Worm (Caenorhabditis elegans) whole organism, L1 larva: Measurements from ENCODE around the gene Y55D5A.1.

ENCODE experiments used
- F16B12.6 ChIP-seq: fragments of 150-350 bp; optimal IDR thresholded peaks from 2 replicates; lab custom pipeline; 2014; ENCODE audit warnings: missing biosample characterization, missing genetic modification characterization
- blmp-1 ChIP-seq: fragments of 150-350 bp; optimal IDR thresholded peaks from 2 replicates; lab custom pipeline; 2014; ENCODE audit warnings: missing biosample characterization, missing genetic modification characterization
- ceh-82 ChIP-seq, 3 experiments: fragments of 150-350 bp in 1 of 3; sonication (generic microtip) in 2 of 3; optimal IDR thresholded peaks; 2 replicates each; lab custom pipeline; 2014 to 2017; ENCODE audit warnings: missing biosample characterization in 3 of 3, missing genetic modification characterization in 3 of 3
- ceh-90 ChIP-seq: sonication (generic microtip); optimal IDR thresholded peaks from 2 replicates; lab custom pipeline; 2016; ENCODE audit warnings: missing genetic modification characterization, missing compliant biosample characterization
- dpl-1 ChIP-seq, 3 experiments: fragments of 150-350 bp in 2 of 3; sonication (generic microtip) in 1 of 3; optimal IDR thresholded peaks; 2 replicates each; lab custom pipeline; 2014 to 2017; ENCODE audit warnings: missing biosample characterization in 3 of 3, missing genetic modification characterization in 3 of 3, missing genetic modification reagents in 3 of 3
- efl-1 ChIP-seq, 4 experiments: fragments of 150-350 bp; optimal IDR thresholded peaks in 3 of 4; peaks in 1 of 4; 1 replicate in 1 of 4; 2 replicates in 3 of 4; lab custom pipeline; 2014; ENCODE audit warnings: missing biosample characterization in 2 of 4, missing genetic modification characterization in 2 of 4, missing genetic modification reagents in 2 of 4
- elt-2 ChIP-seq: sonication (generic microtip); optimal IDR thresholded peaks from 2 replicates; lab custom pipeline; 2016; ENCODE audit warnings: missing genetic modification characterization, mild to moderate bottlenecking, inconsistent platforms, missing compliant biosample characterization, missing genetic modification reagents
- elt-3 ChIP-seq, 6 experiments: fragments of 150-350 bp in 1 of 6; sonication (generic microtip); optimal IDR thresholded peaks; 2 replicates each; lab custom pipeline; 2017 to 2018; ENCODE audit warnings: missing biosample characterization in 6 of 6, missing genetic modification characterization in 6 of 6, inconsistent platforms in 1 of 6
- hpl-2 ChIP-seq: fragments of 150-350 bp; optimal IDR thresholded peaks from 2 replicates; lab custom pipeline; 2014; ENCODE audit warnings: missing biosample characterization, missing genetic modification reagents, missing genetic modification characterization
- lin-14 ChIP-seq: fragments of 200-800 bp; sonication (Bioruptor generic); optimal IDR thresholded peaks from 2 replicates; lab custom pipeline; 2018; ENCODE audit warnings: mild to moderate bottlenecking, missing genetic modification characterization, moderate library complexity, missing compliant biosample characterization
- lin-15B ChIP-seq: fragments of 150-350 bp; sonication (generic microtip); optimal IDR thresholded peaks from 3 replicates; lab custom pipeline; 2014; ENCODE audit warnings: missing biosample characterization, missing genetic modification characterization
- lin-35 ChIP-seq, 2 experiments: fragments of 150-350 bp; optimal IDR thresholded peaks; 2 replicates each; lab custom pipeline; 2014; ENCODE audit warnings: missing biosample characterization in 2 of 2, missing genetic modification characterization in 2 of 2, missing genetic modification reagents in 2 of 2
- lir-3 ChIP-seq: sonication (generic microtip); optimal IDR thresholded peaks from 2 replicates; lab custom pipeline; 2016; ENCODE audit warnings: mild to moderate bottlenecking, missing genetic modification characterization, moderate library complexity, missing compliant biosample characterization; ENCODE audit not compliant: poor library complexity
- lsy-2 ChIP-seq, 2 experiments: fragments of 150-350 bp; optimal IDR thresholded peaks; 2 replicates each; lab custom pipeline; 2014; ENCODE audit warnings: missing biosample characterization in 2 of 2, missing genetic modification characterization in 2 of 2
- mep-1 ChIP-seq: fragments of 150-350 bp; optimal IDR thresholded peaks from 2 replicates; lab custom pipeline; 2014; ENCODE audit warnings: missing biosample characterization, missing genetic modification characterization
- nhr-47 ChIP-seq: sonication (generic microtip); optimal IDR thresholded peaks from 2 replicates; lab custom pipeline; 2016; ENCODE audit warnings: mild to moderate bottlenecking, missing genetic modification characterization, moderate library complexity, missing compliant biosample characterization
- nhr-77 ChIP-seq: fragments of 150-350 bp; optimal IDR thresholded peaks from 2 replicates; lab custom pipeline; 2014; ENCODE audit warnings: missing biosample characterization, missing genetic modification characterization
- nhr-84 ChIP-seq: sonication (generic microtip); optimal IDR thresholded peaks from 2 replicates; lab custom pipeline; 2017; ENCODE audit warnings: missing biosample characterization, missing genetic modification characterization
- nhr-85 ChIP-seq: sonication (generic microtip); peaks from one replicate; lab custom pipeline; 2016; ENCODE audit warnings: missing genetic modification characterization, inconsistent platforms, missing compliant biosample characterization
- skn-1 ChIP-seq: fragments of 150-350 bp; optimal IDR thresholded peaks from 2 replicates; lab custom pipeline; 2014; ENCODE audit warnings: missing biosample characterization, missing genetic modification characterization
- snu-23 ChIP-seq: sonication (generic microtip); optimal IDR thresholded peaks from 2 replicates; lab custom pipeline; 2016; ENCODE audit warnings: missing genetic modification characterization, missing compliant biosample characterization
- tbx-2 ChIP-seq: sonication (generic microtip); optimal IDR thresholded peaks from 2 replicates; lab custom pipeline; 2016; ENCODE audit warnings: missing genetic modification characterization, missing compliant biosample characterization
- zip-4 ChIP-seq: fragments of 200-800 bp; sonication (Bioruptor generic); optimal IDR thresholded peaks from 2 replicates; lab custom pipeline; 2018; ENCODE audit warnings: mild to moderate bottlenecking, missing genetic modification characterization, moderate library complexity, missing compliant biosample characterization

The Y55D5A.1 gene

DNA sequence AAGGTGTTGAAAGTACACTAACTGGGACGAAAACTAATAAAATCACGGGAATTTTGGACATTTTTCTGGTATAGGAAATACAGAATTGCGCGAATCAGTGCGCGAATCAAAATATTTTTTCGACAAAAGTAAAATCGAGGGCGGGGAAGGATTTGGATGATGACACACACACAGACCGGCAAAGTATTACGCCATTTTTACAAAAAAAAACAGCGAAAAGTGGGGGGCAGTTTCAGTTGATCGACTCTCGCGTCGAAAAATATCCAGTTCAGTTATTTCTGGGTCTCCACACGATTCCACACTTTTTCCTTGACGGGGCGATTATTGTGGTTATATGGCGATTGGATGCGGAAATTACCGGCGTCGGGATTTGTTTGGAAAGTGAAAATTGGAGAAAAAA, 36.1 kb upstream of the Y55D5A.1 start, which contains the start of gene H05C05.4:
H05C05.4 (minus strand) TSS at position 101 of the 400 bp plus-strand sequence.
- TF ChIP-seq tbx-2 (tag; lab: Kevin White, UChicago) (no peak), blmp-1 (tag; lab: Kevin White, UChicago) (peak; percentile 65)
- TF ChIP-seq, all 84 proteins: peak for 1

- no peak for TF ChIP-seq elt-3 (tag; optimal IDR thresholded peaks at IDR 0.05; lab: Kevin White, UChicago)
- no peak for TF ChIP-seq efl-1 (optimal IDR thresholded peaks at IDR 0.05; lab: Kevin White, UChicago)
- peak in 1 of 2 experiments; percentile 71 for TF ChIP-seq efl-1 (GFP tag; optimal IDR thresholded peaks at IDR 0.05 in 1 of 2; lab: Kevin White, UChicago)
Observed at ce11 chrIII:2946626-2947168, 35.5 kb upstream of the Y55D5A.1 start, which contains the start of gene H05C05.1. Gene H05C05.1, plus strand, starts transcription at chrIII:2947118.

- TF ChIP-seq nhr-47 (tag; lab: Kevin White, UChicago) (no peak), F16B12.6 (tag; lab: Kevin White, UChicago) (peak; percentile 9), tbx-2 (tag; lab: Kevin White, UChicago) (peak; percentile 17), lin-15B (tag; lab: Kevin White, UChicago) (no peak), mep-1 (tag; lab: Kevin White, UChicago) (peak; percentile 57), snu-23 (peak; percentile 45), ceh-82 (tag; optimal IDR thresholded peaks at IDR 0.05; lab: Kevin White, UChicago) (peak in 1 of 3 experiments; percentile 25), lin-14 (GFP tag; lab: Kevin White, UChicago) (peak; percentile 79), zip-4 (GFP tag; lab: Kevin White, UChicago) (no peak), nhr-85 (tag; lab: Kevin White, UChicago) (peak; percentile 29), blmp-1 (tag; lab: Kevin White, UChicago) (peak; percentile 13), dpl-1 (GFP tag; optimal IDR thresholded peaks at IDR 0.05; lab: Kevin White, UChicago) (peak in 2 of 3 experiments; percentile 32 to 34), efl-1 (optimal IDR thresholded peaks at IDR 0.05; lab: Kevin White, UChicago) (peak; percentile 64 to 68), efl-1 (GFP tag; optimal IDR thresholded peaks at IDR 0.05 in 1 of 2; lab: Kevin White, UChicago) (peak in 1 of 2 experiments; percentile 32), lsy-2 (tag; optimal IDR thresholded peaks at IDR 0.05; lab: Kevin White, UChicago) (peak; percentile 25 to 30), lin-35 (GFP tag; optimal IDR thresholded peaks at IDR 0.05; lab: Kevin White, UChicago) (peak; percentile 20 to 28), nhr-84 (tag; lab: Kevin White, UChicago) (no peak)
Observed at ce11 chrIII:2947251-2947650, 35.0 kb upstream of the Y55D5A.1 start.

DNA sequence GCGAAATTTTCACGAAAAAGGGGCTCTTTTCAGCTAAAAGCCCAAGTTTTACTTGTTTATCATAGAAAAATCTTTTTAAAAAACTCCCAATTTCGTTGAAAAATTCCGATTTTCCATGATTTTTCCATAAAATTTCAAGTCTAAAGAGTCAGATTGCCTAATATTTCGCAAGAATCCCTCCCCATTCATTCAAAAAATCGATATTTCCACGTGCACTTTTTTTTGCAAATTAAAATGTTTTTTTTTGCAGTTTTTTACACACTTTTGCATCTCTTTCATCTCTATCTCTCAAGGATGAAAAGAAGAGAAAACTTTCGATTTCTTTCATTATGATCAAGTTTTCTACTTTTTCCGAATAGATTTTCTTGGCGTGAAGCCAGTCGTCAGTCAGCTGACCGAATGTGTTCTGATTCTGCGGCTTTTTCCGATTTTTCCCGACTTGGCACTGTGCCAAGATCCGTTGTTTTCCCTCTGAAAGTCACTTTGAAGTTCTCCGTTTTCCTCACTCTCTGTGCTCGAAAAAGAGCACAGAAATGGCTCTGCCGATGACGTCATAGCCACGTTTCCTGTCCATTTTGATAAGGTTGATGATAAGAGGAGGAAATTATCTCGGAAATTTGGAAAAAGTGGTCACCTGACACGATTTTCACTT, 33.8 kb upstream of the Y55D5A.1 start:
- TF ChIP-seq lin-35 (GFP tag; optimal IDR thresholded peaks at IDR 0.05; lab: Kevin White, UChicago): peak in 1 of 2 experiments; percentile 10
- TF ChIP-seq lir-3 (tag; lab: Kevin White, UChicago): no peak
- TF ChIP-seq hpl-2 (GFP tag; lab: Kevin White, UChicago): no peak
- peak; percentile 99 for TF ChIP-seq blmp-1 (tag; lab: Kevin White, UChicago)
- TF ChIP-seq elt-2 (tag; lab: Kevin White, UChicago): peak; percentile 93
- TF ChIP-seq mep-1 (tag; lab: Kevin White, UChicago): peak; percentile 20
- TF ChIP-seq skn-1 (tag; lab: Kevin White, UChicago): peak; percentile 54
- peak in 1 of 2 experiments; percentile 19 for TF ChIP-seq lsy-2 (tag; optimal IDR thresholded peaks at IDR 0.05; lab: Kevin White, UChicago)
- TF ChIP-seq elt-3 (tag; optimal IDR thresholded peaks at IDR 0.05; lab: Kevin White, UChicago): peak in 1 of 6 experiments; percentile 16
- no peak for TF ChIP-seq efl-1 (optimal IDR thresholded peaks at IDR 0.05; lab: Kevin White, UChicago)
- peak in 1 of 2 experiments; percentile 38 for TF ChIP-seq efl-1 (GFP tag; optimal IDR thresholded peaks at IDR 0.05 in 1 of 2; lab: Kevin White, UChicago)
- peak; percentile 54 for TF ChIP-seq nhr-85 (tag; lab: Kevin White, UChicago)
- no peak for TF ChIP-seq nhr-77 (tag; lab: Kevin White, UChicago)

DNA sequence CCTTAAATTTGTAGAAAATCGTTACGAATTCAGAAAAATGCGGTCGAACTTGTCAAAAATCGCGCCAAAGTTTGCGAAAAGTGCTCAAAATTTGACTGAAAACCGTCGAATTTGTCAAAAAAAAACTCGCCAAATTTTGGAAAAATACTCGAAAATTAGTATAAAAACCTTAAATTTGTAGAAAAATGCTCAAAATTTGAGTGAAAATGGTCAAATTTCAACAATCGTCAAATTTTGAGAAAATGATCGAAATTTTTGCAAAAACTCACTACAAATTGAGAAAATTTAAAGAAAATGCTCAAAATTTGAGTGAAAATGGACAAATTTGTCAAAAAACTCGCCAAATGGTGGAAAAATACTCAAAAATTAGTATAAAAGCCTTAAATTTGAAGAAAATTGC, 29.8 kb upstream of the Y55D5A.1 start:
- TF ChIP-seq ceh-90 (tag; lab: Kevin White, UChicago) (no peak), efl-1 (optimal IDR thresholded peaks at IDR 0.05; lab: Kevin White, UChicago) (no peak), efl-1 (GFP tag; optimal IDR thresholded peaks at IDR 0.05 in 1 of 2; lab: Kevin White, UChicago) (peak in 1 of 2 experiments; percentile 5)

DNA sequence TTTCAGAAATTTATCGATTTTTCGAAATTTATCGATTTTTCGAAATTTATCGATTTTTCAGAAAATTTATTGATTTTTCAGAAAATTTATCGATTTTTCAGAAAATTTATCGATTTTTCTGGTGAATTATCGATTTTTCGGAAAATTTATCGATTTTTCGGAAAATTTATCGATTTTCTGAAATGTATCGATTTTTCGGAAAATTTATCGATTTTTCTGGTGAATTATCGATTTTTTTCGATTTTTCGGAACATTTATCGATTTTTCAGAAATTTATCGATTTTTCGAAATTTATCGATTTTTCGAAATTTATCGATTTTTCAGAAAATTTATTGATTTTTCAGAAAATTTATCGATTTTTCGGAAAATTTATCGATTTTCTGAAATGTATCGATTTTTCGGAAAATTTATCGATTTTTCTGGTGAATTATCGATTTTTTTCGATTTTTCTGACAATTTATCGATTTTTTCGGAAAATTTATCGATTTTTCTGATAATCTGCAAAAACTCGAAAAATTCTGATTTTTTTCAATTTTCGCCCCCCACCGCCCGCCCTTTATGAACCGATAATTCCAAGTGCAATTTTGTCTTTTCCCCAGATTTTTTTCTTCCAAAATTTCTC, 21.4 kb upstream of the Y55D5A.1 start:
- TF ChIP-seq nhr-85 (tag; lab: Kevin White, UChicago): peak; percentile 56
